Worm (Caenorhabditis elegans) whole organism, young adult: ENCODE results near the gene mtre-1.

Experiments used
- C06A6.2 ChIP-seq: fragments of 200-800 bp; sonication (Bioruptor generic); conservative IDR thresholded peaks from 2 replicates; pipeline ENCODE4 v1.3.6; 2022; ENCODE audit warnings: missing genetic modification characterization, missing compliant biosample characterization
- F10E7.11 ChIP-seq: sonication (generic microtip); optimal IDR thresholded peaks from 2 replicates; lab custom pipeline; 2017; ENCODE audit warnings: mild to moderate bottlenecking, missing genetic modification characterization, moderate library complexity, missing compliant biosample characterization
- F55B11.4 ChIP-seq: sonication (generic microtip); optimal IDR thresholded peaks from 2 replicates; lab custom pipeline; 2016; ENCODE audit warnings: missing compliant biosample characterization, missing genetic modification characterization, borderline replicate concordance; ENCODE audit not compliant: insufficient read depth
- F57C9.4 ChIP-seq: sonication (generic microtip); optimal IDR thresholded peaks from 2 replicates; lab custom pipeline; 2017; ENCODE audit warnings: mild to moderate bottlenecking, missing genetic modification characterization, missing compliant biosample characterization
- Y53F4B.3 ChIP-seq: fragments of 200-800 bp; sonication (Bioruptor generic); IDR thresholded peaks from 2 replicates; pipeline ENCODE4 v1.3.6; 2022; ENCODE audit warnings: missing genetic modification reagents, missing genetic modification characterization, missing compliant biosample characterization
- Y53G8AR.9 ChIP-seq: fragments of 200-800 bp; sonication (Bioruptor generic); conservative IDR thresholded peaks from 2 replicates; pipeline ENCODE4 v1.3.6; 2022; ENCODE audit warnings: missing genetic modification reagents, missing genetic modification characterization, missing compliant biosample characterization
- ZK185.1 ChIP-seq: sonication (generic microtip); optimal IDR thresholded peaks from 2 replicates; lab custom pipeline; 2016; ENCODE audit warnings: mild to moderate bottlenecking, missing genetic modification characterization, missing compliant biosample characterization; ENCODE audit not compliant: poor library complexity, severe bottlenecking
- bed-2 ChIP-seq: fragments of 200-800 bp; sonication (Bioruptor generic); IDR thresholded peaks from 2 replicates; pipeline ENCODE4 v1.3.6; 2022; ENCODE audit warnings: missing genetic modification reagents, missing genetic modification characterization, missing compliant biosample characterization
- ceh-27 ChIP-seq: fragments of 200-800 bp; sonication (Bioruptor generic); optimal IDR thresholded peaks from 2 replicates; lab custom pipeline; 2018; ENCODE audit warnings: mild to moderate bottlenecking, missing genetic modification characterization, moderate library complexity, missing compliant biosample characterization
- chd-7 ChIP-seq: sonication (generic microtip); optimal IDR thresholded peaks from 2 replicates; lab custom pipeline; 2016; ENCODE audit warnings: mild to moderate bottlenecking, missing genetic modification characterization, moderate library complexity, missing compliant biosample characterization
- dpff-1 ChIP-seq: sonication (generic microtip); optimal IDR thresholded peaks from 2 replicates; lab custom pipeline; 2017; ENCODE audit warnings: mild to moderate bottlenecking, missing genetic modification characterization, missing compliant biosample characterization
- dpl-1 ChIP-seq: fragments of 150-350 bp; optimal IDR thresholded peaks from 2 replicates; lab custom pipeline; 2014; ENCODE audit warnings: missing biosample characterization, missing genetic modification reagents, missing genetic modification characterization
- egl-18 ChIP-seq: fragments of 200-800 bp; sonication (Bioruptor generic); IDR thresholded peaks from 2 replicates; pipeline ENCODE4 v1.3.6; 2022; ENCODE audit warnings: missing genetic modification reagents, missing genetic modification characterization, missing compliant biosample characterization
- ets-4 ChIP-seq: fragments of 200-800 bp; sonication (Bioruptor generic); optimal IDR thresholded peaks from 2 replicates; lab custom pipeline; 2018; ENCODE audit warnings: mild to moderate bottlenecking, missing genetic modification characterization, missing compliant biosample characterization
- hlh-12 ChIP-seq: sonication (generic microtip); optimal IDR thresholded peaks from 2 replicates; lab custom pipeline; 2016; ENCODE audit warnings: missing genetic modification characterization, missing compliant biosample characterization
- let-607 ChIP-seq, 2 experiments: fragments of 200-800 bp in 1 of 2; sonication (Bioruptor generic) in 1 of 2; sonication (generic microtip) in 1 of 2; optimal IDR thresholded peaks; 2 replicates each; lab custom pipeline; 2016 to 2018; ENCODE audit warnings: mild to moderate bottlenecking in 2 of 2, missing compliant biosample characterization in 2 of 2, missing genetic modification characterization in 2 of 2, moderate library complexity in 2 of 2, missing genotype in 1 of 2
- lin-54 ChIP-seq: fragments of 200-800 bp; sonication (Bioruptor generic); optimal IDR thresholded peaks from 2 replicates; lab custom pipeline; 2018; ENCODE audit warnings: mild to moderate bottlenecking, missing genetic modification characterization, missing compliant biosample characterization
- madf-6 ChIP-seq: fragments of 200-800 bp; sonication (Bioruptor generic); IDR thresholded peaks from 2 replicates; pipeline ENCODE4 v1.3.6; 2022; ENCODE audit warnings: missing genetic modification reagents, missing genetic modification characterization, missing compliant biosample characterization
- mcd-1 ChIP-seq: fragments of 200-800 bp; sonication (Bioruptor generic); IDR thresholded peaks from 2 replicates; pipeline ENCODE4 v1.3.6; 2022; ENCODE audit warnings: missing genetic modification reagents, missing genetic modification characterization, missing compliant biosample characterization
- nhr-80 ChIP-seq: sonication (generic microtip); optimal IDR thresholded peaks from 2 replicates; lab custom pipeline; 2016; ENCODE audit warnings: missing genetic modification characterization, missing compliant biosample characterization
- snpc-4 ChIP-seq, 5 experiments: fragments of 150-350 bp in 1 of 5; sonication (generic microtip) in 4 of 5; optimal IDR thresholded peaks; 2 replicates each; lab custom pipeline; 2014 to 2018; ENCODE audit warnings: missing genetic modification characterization in 5 of 5, missing biosample characterization in 3 of 5, antibody characterized with exemption in 2 of 5, mild to moderate bottlenecking in 2 of 5, missing compliant biosample characterization in 2 of 5, missing genotype in 2 of 5, moderate library complexity in 2 of 5, missing genetic modification reagents in 1 of 5
- sptf-2 ChIP-seq: fragments of 200-800 bp; sonication (Bioruptor generic); optimal IDR thresholded peaks from 2 replicates; lab custom pipeline; 2018; ENCODE audit warnings: mild to moderate bottlenecking, missing genetic modification characterization, missing compliant biosample characterization
- zfh-2 ChIP-seq: fragments of 200-800 bp; sonication (Bioruptor generic); conservative IDR thresholded peaks from 2 replicates; pipeline ENCODE4 v1.3.6; 2022; ENCODE audit warnings: missing genetic modification reagents, missing genetic modification characterization, missing compliant biosample characterization
- zim-3 ChIP-seq: sonication (generic microtip); optimal IDR thresholded peaks from 2 replicates; lab custom pipeline; 2017; ENCODE audit warnings: mild to moderate bottlenecking, missing genetic modification characterization, moderate library complexity, missing compliant biosample characterization

The mtre-1 gene

ce11 chrII:8006962-8007361 lies 43.4 kb downstream of the mtre-1 start:
- no peak for TF ChIP-seq dpff-1 (tag; lab: Kevin White, UChicago)

- TF ChIP-seq chd-7 (tag; lab: Kevin White, UChicago) (no peak), ets-4 (no peak), snpc-4 (GFP tag; optimal IDR thresholded peaks at IDR 0.05; lab: Kevin White, UChicago) (no peak), snpc-4 (tag; optimal IDR thresholded peaks at IDR 0.05; lab: Kevin White, UChicago) (no peak), madf-6 (GFP tag; lab: Robert Waterston, UW) (no peak), zim-3 (tag; lab: Kevin White, UChicago) (no peak), lin-54 (GFP tag; lab: Kevin White, UChicago) (no peak), nhr-80 (tag; lab: Kevin White, UChicago) (peak; percentile 10), egl-18 (GFP tag; lab: Robert Waterston, UW) (no peak)
Measured at ce11 chrII:8004752-8005151, 45.6 kb downstream of the mtre-1 start.

ce11 chrII:8004157-8004556 lies 46.2 kb downstream of the mtre-1 start, which contains the start of gene pgp-11:
pgp-11 (minus strand) TSS chrII:8004257.
- TF ChIP-seq nhr-80 (tag; lab: Kevin White, UChicago) (no peak), F55B11.4 (tag; lab: Kevin White, UChicago) (no peak), let-607 (tag; optimal IDR thresholded peaks at IDR 0.05; lab: Kevin White, UChicago) (no peak), ceh-27 (GFP tag; lab: Kevin White, UChicago) (no peak), hlh-12 (tag; lab: Kevin White, UChicago) (no peak), C06A6.2 (GFP tag; lab: Robert Waterston, UW) (no peak), Y53F4B.3 (GFP tag; lab: Robert Waterston, UW) (no peak), lin-54 (GFP tag; lab: Kevin White, UChicago) (no peak), mcd-1 (GFP tag; lab: Robert Waterston, UW) (no peak), sptf-2 (GFP tag; lab: Kevin White, UChicago) (no peak), F10E7.11 (tag; lab: Kevin White, UChicago) (no peak), F57C9.4 (no peak), dpl-1 (GFP tag; lab: Kevin White, UChicago) (no peak), ZK185.1 (tag; lab: Kevin White, UChicago) (no peak), bed-2 (GFP tag; lab: Robert Waterston, UW) (no peak), zfh-2 (GFP tag; lab: Robert Waterston, UW) (no peak), Y53G8AR.9 (no peak)

ce11 chrII:8001428-8001827 lies 48.9 kb downstream of the mtre-1 start:
- no peak for TF ChIP-seq egl-18 (GFP tag; lab: Robert Waterston, UW)
- TF ChIP-seq nhr-80 (tag; lab: Kevin White, UChicago) = peak; percentile 89
